Fruit fly (Drosophila melanogaster): ENCODE measurements around the gene CG17104.

dm6 chr2L:10654520-10654919 lies 22.5 kb upstream of the CG17104 start:
- no peak for TF ChIP-seq sage (GFP tag; optimal IDR thresholded peaks at IDR 0.05)
- TF ChIP-seq Jra (GFP tag; optimal IDR thresholded peaks at IDR 0.05) = no peak
- no peak for TF ChIP-seq Dfd (GFP tag; optimal IDR thresholded peaks at IDR 0.05)
- TF ChIP-seq OdsH (GFP tag; optimal IDR thresholded peaks at IDR 0.05) = no peak
- no peak for TF ChIP-seq br (GFP tag; optimal IDR thresholded peaks at IDR 0.05)
- no peak for TF ChIP-seq GATAd (GFP tag; optimal IDR thresholded peaks at IDR 0.05)
